Worm (Caenorhabditis elegans) whole organism, L3 larva: ENCODE measurements around the gene phf-31.

ENCODE experiments used
- ZK546.5 ChIP-seq: sonication (generic microtip); optimal IDR thresholded peaks from 2 replicates; lab custom pipeline; 2017; ENCODE audit warnings: missing biosample characterization, missing genetic modification characterization
- ceh-82 ChIP-seq: fragments of 150-350 bp; optimal IDR thresholded peaks from 2 replicates; lab custom pipeline; 2014; ENCODE audit warnings: missing biosample characterization, missing genetic modification characterization
- egl-27 ChIP-seq: sonication (generic microtip); optimal IDR thresholded peaks from 4 replicates; lab custom pipeline; 2017; ENCODE audit warnings: missing biosample characterization, missing genetic modification reagents, missing genetic modification characterization
- elt-1 ChIP-seq: fragments of 150-350 bp; optimal IDR thresholded peaks from 2 replicates; lab custom pipeline; 2014; ENCODE audit warnings: missing biosample characterization, missing genetic modification characterization
- elt-2 ChIP-seq: sonication (generic microtip); optimal IDR thresholded peaks from 2 replicates; lab custom pipeline; 2016; ENCODE audit warnings: missing genetic modification reagents, mild to moderate bottlenecking, missing genetic modification characterization, missing compliant biosample characterization
- fkh-2 ChIP-seq: fragments of 150-350 bp; optimal IDR thresholded peaks from 2 replicates; lab custom pipeline; 2014; ENCODE audit warnings: missing biosample characterization, missing genetic modification reagents, missing genetic modification characterization
- nhr-23 ChIP-seq: fragments of 150-350 bp; optimal IDR thresholded peaks from 2 replicates; lab custom pipeline; 2014; ENCODE audit warnings: missing biosample characterization, missing genetic modification reagents, missing genetic modification characterization
- nhr-237 ChIP-seq: fragments of 150-350 bp; optimal IDR thresholded peaks from 2 replicates; lab custom pipeline; 2014; ENCODE audit warnings: missing biosample characterization, missing genetic modification characterization
- nhr-77 ChIP-seq: fragments of 150-350 bp; optimal IDR thresholded peaks from 2 replicates; lab custom pipeline; 2014; ENCODE audit warnings: missing biosample characterization, missing genetic modification characterization
- skn-1 ChIP-seq: fragments of 150-350 bp; optimal IDR thresholded peaks from 2 replicates; lab custom pipeline; 2014; ENCODE audit warnings: missing biosample characterization, missing genetic modification characterization
- unc-39 ChIP-seq: sonication (generic microtip); optimal IDR thresholded peaks from 4 replicates; lab custom pipeline; 2017; ENCODE audit warnings: missing biosample characterization, missing genetic modification characterization
- ztf-4 ChIP-seq: fragments of 150-350 bp; optimal IDR thresholded peaks from 2 replicates; lab custom pipeline; 2014; ENCODE audit warnings: missing biosample characterization, missing genetic modification characterization

DNA sequence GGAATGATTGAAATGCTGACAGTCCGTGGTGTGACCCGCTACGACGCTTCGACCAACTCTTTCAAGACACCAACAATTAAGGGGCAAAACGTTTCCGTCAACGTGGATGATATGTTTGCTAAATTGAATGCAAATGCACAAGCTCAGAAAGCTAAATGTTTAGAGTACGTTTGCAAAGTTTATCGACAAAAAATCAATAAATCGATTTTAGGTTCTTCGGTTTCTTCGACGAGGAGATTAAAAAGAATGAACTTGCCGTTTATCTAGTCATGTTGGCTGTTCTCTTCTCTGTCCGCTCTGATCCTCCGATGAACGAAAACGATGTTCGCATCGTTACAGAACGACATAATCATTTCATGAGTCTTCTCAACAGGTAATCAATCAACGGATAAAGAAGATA is 17.0 kb upstream of the phf-31 start:
- TF ChIP-seq unc-39 (tag; lab: Kevin White, UChicago) (no peak), skn-1 (tag; lab: Kevin White, UChicago) (no peak), ZK546.5 (no peak), elt-2 (tag; lab: Kevin White, UChicago) (no peak), ceh-82 (tag; lab: Kevin White, UChicago) (no peak), egl-27 (tag; lab: Kevin White, UChicago) (no peak), ztf-4 (tag; lab: Kevin White, UChicago) (no peak), fkh-2 (tag; lab: Kevin White, UChicago) (no peak), nhr-23 (tag; lab: Kevin White, UChicago) (no peak), nhr-237 (no peak), nhr-77 (tag; lab: Kevin White, UChicago) (no peak), elt-1 (tag; lab: Kevin White, UChicago) (no peak)
